Worm (Caenorhabditis elegans) whole organism, late embryonic: ENCODE measurements around the gene srx-112.

Source experiments
- C38D4.7 ChIP-seq: fragments of 200-800 bp; sonication (Bioruptor generic); optimal IDR thresholded peaks from 2 replicates; lab custom pipeline; 2018; ENCODE audit warnings: mild to moderate bottlenecking, missing genetic modification characterization, moderate library complexity, missing compliant biosample characterization
- F13H6.1 ChIP-seq: sonication (generic microtip); optimal IDR thresholded peaks from 2 replicates; lab custom pipeline; 2016; ENCODE audit warnings: missing genetic modification characterization, missing compliant biosample characterization
- Y22D7AL.16 ChIP-seq: sonication (generic microtip); optimal IDR thresholded peaks from 2 replicates; lab custom pipeline; 2016; ENCODE audit warnings: missing genetic modification characterization, missing compliant biosample characterization
- ama-1 ChIP-seq: fragments of 150-350 bp; optimal IDR thresholded peaks from 2 replicates; lab custom pipeline; 2014
- ceh-19 ChIP-seq: fragments of 200-800 bp; sonication (Bioruptor generic); optimal IDR thresholded peaks from 2 replicates; lab custom pipeline; 2018; ENCODE audit warnings: mild to moderate bottlenecking, missing genetic modification characterization, missing compliant biosample characterization
- ceh-31 ChIP-seq: sonication (generic microtip); optimal IDR thresholded peaks from 2 replicates; lab custom pipeline; 2016; ENCODE audit warnings: missing genetic modification characterization, missing compliant biosample characterization
- ceh-45 ChIP-seq: fragments of 200-800 bp; sonication (Bioruptor generic); IDR thresholded peaks from 2 replicates; pipeline ENCODE4 v1.3.6; 2022; ENCODE audit warnings: missing genetic modification reagents, missing genetic modification characterization, missing compliant biosample characterization
- elt-2 ChIP-seq: sonication (generic microtip); optimal IDR thresholded peaks from 2 replicates; lab custom pipeline; 2016; ENCODE audit warnings: missing genetic modification reagents, missing genetic modification characterization, missing compliant biosample characterization
- gmeb-2 ChIP-seq: sonication (generic microtip); optimal IDR thresholded peaks from 2 replicates; lab custom pipeline; 2016; ENCODE audit warnings: missing genetic modification characterization, inconsistent platforms, missing compliant biosample characterization
- hlh-13 ChIP-seq: fragments of 200-800 bp; sonication (Bioruptor generic); optimal IDR thresholded peaks from 2 replicates; lab custom pipeline; 2018; ENCODE audit warnings: mild to moderate bottlenecking, missing genetic modification characterization, missing compliant biosample characterization
- hlh-30 ChIP-seq: sonication (generic microtip); optimal IDR thresholded peaks from 2 replicates; lab custom pipeline; 2017; ENCODE audit warnings: antibody characterized with exemption, missing genetic modification characterization, missing compliant biosample characterization; ENCODE audit not compliant: insufficient read depth
- hlh-8 ChIP-seq: sonication (generic microtip); optimal IDR thresholded peaks from 2 replicates; lab custom pipeline; 2016; ENCODE audit warnings: missing genotype, missing genetic modification characterization, missing compliant biosample characterization
- madf-2 ChIP-seq: sonication (generic microtip); optimal IDR thresholded peaks from 2 replicates; lab custom pipeline; 2017; ENCODE audit warnings: missing genetic modification characterization, missing compliant biosample characterization
- nfya-1 ChIP-seq: sonication (generic microtip); optimal IDR thresholded peaks from 2 replicates; lab custom pipeline; 2017; ENCODE audit warnings: missing genetic modification characterization, mild to moderate bottlenecking, missing compliant biosample characterization, antibody characterized with exemption, moderate library complexity
- nhr-11 ChIP-seq: fragments of 150-350 bp; optimal IDR thresholded peaks from 2 replicates; lab custom pipeline; 2014; ENCODE audit warnings: missing biosample characterization, missing genetic modification characterization
- pag-3 ChIP-seq: sonication (generic microtip); optimal IDR thresholded peaks from 2 replicates; lab custom pipeline; 2016; ENCODE audit warnings: missing compliant biosample characterization, missing genetic modification characterization, borderline replicate concordance
- pax-1 ChIP-seq: fragments of 150-350 bp; optimal IDR thresholded peaks from 2 replicates; lab custom pipeline; 2014; ENCODE audit warnings: missing biosample characterization, missing genetic modification characterization
- pqm-1 ChIP-seq: sonication (generic microtip); optimal IDR thresholded peaks from 2 replicates; lab custom pipeline; 2016; ENCODE audit warnings: missing genetic modification characterization, missing compliant biosample characterization
- rnt-1 ChIP-seq: sonication (generic microtip); optimal IDR thresholded peaks from 2 replicates; lab custom pipeline; 2016; ENCODE audit warnings: missing genetic modification characterization, missing compliant biosample characterization
- sox-2 ChIP-seq: fragments of 200-800 bp; sonication (Bioruptor generic); IDR thresholded peaks from 2 replicates; pipeline ENCODE4 v1.3.6; 2022; ENCODE audit warnings: missing genetic modification reagents, missing genetic modification characterization, missing compliant biosample characterization
- tbx-7 ChIP-seq: sonication (generic microtip); optimal IDR thresholded peaks from 2 replicates; lab custom pipeline; 2016; ENCODE audit warnings: missing genotype, missing genetic modification characterization, missing compliant biosample characterization

Gene srx-112

ce11 chrII:3716455-3716854 lies 47.9 kb downstream of the srx-112 start, which contains the start of gene srh-99:
TSS of gene srh-99 (minus strand) at chrII:3716555.
- TF ChIP-seq pag-3 (tag; lab: Kevin White, UChicago) (no peak), pax-1 (no peak), gmeb-2 (tag; lab: Kevin White, UChicago) (no peak), hlh-30 (tag; lab: Kevin White, UChicago) (no peak), pqm-1 (no peak), tbx-7 (tag; lab: Kevin White, UChicago) (no peak), nhr-11 (no peak), Y22D7AL.16 (no peak), ceh-45 (GFP tag; lab: Robert Waterston, UW) (no peak), hlh-8 (tag; lab: Kevin White, UChicago) (no peak)

- TF ChIP-seq sox-2 (no peak), C38D4.7 (no peak), madf-2 (tag; lab: Kevin White, UChicago) (no peak), hlh-13 (GFP tag; lab: Kevin White, UChicago) (no peak), F13H6.1 (no peak), rnt-1 (tag; lab: Kevin White, UChicago) (no peak), gmeb-2 (tag; lab: Kevin White, UChicago) (no peak), ceh-19 (GFP tag; lab: Kevin White, UChicago) (no peak), nfya-1 (no peak), elt-2 (no peak), ceh-45 (GFP tag; lab: Robert Waterston, UW) (no peak), ama-1 (lab: Kevin White, UChicago) (no peak), ceh-31 (tag; lab: Kevin White, UChicago) (no peak)
- TF ChIP-seq, all 69 proteins: peak for 0
These were observed 49.8 kb downstream of the srx-112 start, which contains the start of gene srh-100 for ce11 chrII:3714595-3714994. TSS of gene srh-100 (minus strand) at chrII:3714695.
